Worm (Caenorhabditis elegans) whole organism, L1 larva: ENCODE results near the gene C34C12.9.
"Not testable (repeated sequence)": the region's sequence is repeated elsewhere in the genome, so short reads cannot be mapped to it uniquely, and the experiment has no call there.

ENCODE experiments used
- C34B4.2 ChIP-seq: sonication (generic microtip); optimal IDR thresholded peaks from 2 replicates; lab custom pipeline; 2017; ENCODE audit warnings: mild to moderate bottlenecking, missing genetic modification characterization, missing compliant biosample characterization
- F16B12.6 ChIP-seq: fragments of 150-350 bp; optimal IDR thresholded peaks from 2 replicates; lab custom pipeline; 2014; ENCODE audit warnings: missing biosample characterization, missing genetic modification characterization
- Y116A8C.19 ChIP-seq: sonication (generic microtip); optimal IDR thresholded peaks from 2 replicates; lab custom pipeline; 2016; ENCODE audit warnings: missing compliant biosample characterization, missing genetic modification characterization, borderline replicate concordance
- aha-1 ChIP-seq: fragments of 150-350 bp; optimal IDR thresholded peaks from 2 replicates; lab custom pipeline; 2014; ENCODE audit warnings: missing biosample characterization, missing genetic modification characterization
- alr-1 ChIP-seq: fragments of 200-800 bp; sonication (Bioruptor generic); optimal IDR thresholded peaks from 2 replicates; lab custom pipeline; 2018; ENCODE audit warnings: borderline replicate concordance, mild to moderate bottlenecking, missing genetic modification characterization, missing compliant biosample characterization
- ama-1 ChIP-seq: fragments of 150-350 bp; optimal IDR thresholded peaks from 2 replicates; lab custom pipeline; 2014
- ceh-8 ChIP-seq: fragments of 200-800 bp; sonication (Bioruptor generic); optimal IDR thresholded peaks from 2 replicates; lab custom pipeline; 2018; ENCODE audit warnings: mild to moderate bottlenecking, missing genetic modification characterization, moderate library complexity, missing compliant biosample characterization
- ceh-90 ChIP-seq: sonication (generic microtip); optimal IDR thresholded peaks from 2 replicates; lab custom pipeline; 2016; ENCODE audit warnings: missing genetic modification characterization, missing compliant biosample characterization
- ces-1 ChIP-seq: fragments of 150-350 bp; optimal IDR thresholded peaks from 2 replicates; lab custom pipeline; 2014; ENCODE audit warnings: missing biosample characterization, missing genetic modification reagents, missing genetic modification characterization
- efl-1 ChIP-seq, 4 experiments: fragments of 150-350 bp; optimal IDR thresholded peaks in 3 of 4; peaks in 1 of 4; 1 replicate in 1 of 4; 2 replicates in 3 of 4; lab custom pipeline; 2014; ENCODE audit warnings: missing biosample characterization in 2 of 4, missing genetic modification characterization in 2 of 4, missing genetic modification reagents in 2 of 4
- egl-13 ChIP-seq: sonication (generic microtip); optimal IDR thresholded peaks from 2 replicates; lab custom pipeline; 2016; ENCODE audit warnings: missing genotype, missing genetic modification reagents, missing genetic modification characterization, missing compliant biosample characterization
- fkh-10 ChIP-seq: sonication (generic microtip); optimal IDR thresholded peaks from 2 replicates; lab custom pipeline; 2017; ENCODE audit warnings: missing biosample characterization, missing genetic modification reagents, missing genetic modification characterization
- fkh-8 ChIP-seq: sonication (generic microtip); optimal IDR thresholded peaks from 2 replicates; lab custom pipeline; 2016; ENCODE audit warnings: mild to moderate bottlenecking, missing genetic modification characterization, missing compliant biosample characterization
- irx-1 ChIP-seq: sonication (generic microtip); optimal IDR thresholded peaks from 2 replicates; lab custom pipeline; 2016; ENCODE audit warnings: missing genetic modification characterization, missing compliant biosample characterization
- isw-1 ChIP-seq: fragments of 200-800 bp; sonication (Bioruptor generic); IDR thresholded peaks from 2 replicates; pipeline ENCODE4 v1.3.6; 2022; ENCODE audit warnings: missing genetic modification characterization, missing compliant biosample characterization
- lin-15B ChIP-seq: fragments of 150-350 bp; sonication (generic microtip); optimal IDR thresholded peaks from 3 replicates; lab custom pipeline; 2014; ENCODE audit warnings: missing biosample characterization, missing genetic modification characterization
- lsy-2 ChIP-seq, 2 experiments: fragments of 150-350 bp; optimal IDR thresholded peaks; 2 replicates each; lab custom pipeline; 2014; ENCODE audit warnings: missing biosample characterization in 2 of 2, missing genetic modification characterization in 2 of 2
- mep-1 ChIP-seq: fragments of 150-350 bp; optimal IDR thresholded peaks from 2 replicates; lab custom pipeline; 2014; ENCODE audit warnings: missing biosample characterization, missing genetic modification characterization
- nhr-12 ChIP-seq: sonication (generic microtip); optimal IDR thresholded peaks from 2 replicates; lab custom pipeline; 2017; ENCODE audit warnings: missing biosample characterization, missing genetic modification characterization
- nhr-20 ChIP-seq: sonication (generic microtip); optimal IDR thresholded peaks from 2 replicates; lab custom pipeline; 2016; ENCODE audit warnings: mild to moderate bottlenecking, missing genetic modification characterization, missing compliant biosample characterization
- nhr-237 ChIP-seq: fragments of 150-350 bp; optimal IDR thresholded peaks from 2 replicates; lab custom pipeline; 2014; ENCODE audit warnings: missing biosample characterization, missing genetic modification characterization
- nhr-28 ChIP-seq: fragments of 150-350 bp; optimal IDR thresholded peaks from 2 replicates; lab custom pipeline; 2014; ENCODE audit warnings: missing biosample characterization, missing genetic modification characterization
- nhr-47 ChIP-seq: sonication (generic microtip); optimal IDR thresholded peaks from 2 replicates; lab custom pipeline; 2016; ENCODE audit warnings: mild to moderate bottlenecking, missing genetic modification characterization, moderate library complexity, missing compliant biosample characterization
- nhr-85 ChIP-seq: sonication (generic microtip); peaks from one replicate; lab custom pipeline; 2016; ENCODE audit warnings: missing genetic modification characterization, inconsistent platforms, missing compliant biosample characterization
- pqm-1 ChIP-seq: sonication (generic microtip); optimal IDR thresholded peaks from 3 replicates; lab custom pipeline; 2017; ENCODE audit warnings: missing biosample characterization, missing genetic modification characterization
- rnt-1 ChIP-seq: sonication (generic microtip); optimal IDR thresholded peaks from 2 replicates; lab custom pipeline; 2016; ENCODE audit warnings: mild to moderate bottlenecking, missing genetic modification characterization, moderate library complexity, missing compliant biosample characterization
- skn-1 ChIP-seq: fragments of 150-350 bp; optimal IDR thresholded peaks from 2 replicates; lab custom pipeline; 2014; ENCODE audit warnings: missing biosample characterization, missing genetic modification characterization
- snpc-4 ChIP-seq: fragments of 150-350 bp; optimal IDR thresholded peaks from 2 replicates; lab custom pipeline; 2014; ENCODE audit warnings: missing biosample characterization, missing genetic modification characterization
- sox-4 ChIP-seq: sonication (generic microtip); optimal IDR thresholded peaks from 2 replicates; lab custom pipeline; 2016; ENCODE audit warnings: missing genetic modification characterization, missing compliant biosample characterization
- sup-37 ChIP-seq: fragments of 200-800 bp; sonication (Bioruptor generic); optimal IDR thresholded peaks from 2 replicates; lab custom pipeline; 2018; ENCODE audit warnings: mild to moderate bottlenecking, missing genetic modification characterization, missing compliant biosample characterization
- swsn-7 ChIP-seq: sonication (generic microtip); optimal IDR thresholded peaks from 2 replicates; lab custom pipeline; 2016; ENCODE audit warnings: missing genetic modification characterization, missing compliant biosample characterization
- vab-15 ChIP-seq: sonication (generic microtip); optimal IDR thresholded peaks from 2 replicates; lab custom pipeline; 2017; ENCODE audit warnings: missing genotype, mild to moderate bottlenecking, missing genetic modification characterization, missing compliant biosample characterization
- zag-1 ChIP-seq: fragments of 150-350 bp; optimal IDR thresholded peaks from 2 replicates; lab custom pipeline; 2014; ENCODE audit warnings: missing biosample characterization, missing genetic modification characterization

The C34C12.9 gene

DNA sequence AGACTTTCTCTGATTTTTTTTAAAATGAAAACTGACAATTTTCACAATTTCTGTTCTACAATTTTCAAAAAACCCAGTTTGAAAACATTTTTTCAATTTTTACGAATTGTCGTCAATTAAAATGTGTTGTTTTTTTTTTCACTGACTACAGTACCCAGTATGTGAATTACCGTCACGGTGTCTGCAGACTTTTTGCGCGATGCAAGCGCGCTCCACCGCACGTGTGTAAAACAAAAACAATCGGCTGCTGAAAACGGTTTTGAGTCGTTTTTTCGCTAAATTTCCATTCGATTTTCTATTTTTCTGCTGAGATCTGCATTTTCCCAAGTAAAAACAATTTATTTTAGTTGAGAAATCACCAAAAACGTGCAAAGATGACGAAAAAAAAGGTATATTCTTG lies 19.1 kb downstream of the C34C12.9 start (continued):
- TF ChIP-seq pqm-1 (tag; lab: Kevin White, UChicago) (no peak), fkh-8 (tag; lab: Kevin White, UChicago) (peak; percentile 99), Y116A8C.19 (tag; lab: Kevin White, UChicago) (peak; percentile 62), nhr-237 (tag; lab: Kevin White, UChicago) (peak; percentile 96), vab-15 (tag; lab: Kevin White, UChicago) (peak; percentile 96), lin-15B (tag; lab: Kevin White, UChicago) (peak; percentile 99), snpc-4 (peak; percentile 89)

DNA sequence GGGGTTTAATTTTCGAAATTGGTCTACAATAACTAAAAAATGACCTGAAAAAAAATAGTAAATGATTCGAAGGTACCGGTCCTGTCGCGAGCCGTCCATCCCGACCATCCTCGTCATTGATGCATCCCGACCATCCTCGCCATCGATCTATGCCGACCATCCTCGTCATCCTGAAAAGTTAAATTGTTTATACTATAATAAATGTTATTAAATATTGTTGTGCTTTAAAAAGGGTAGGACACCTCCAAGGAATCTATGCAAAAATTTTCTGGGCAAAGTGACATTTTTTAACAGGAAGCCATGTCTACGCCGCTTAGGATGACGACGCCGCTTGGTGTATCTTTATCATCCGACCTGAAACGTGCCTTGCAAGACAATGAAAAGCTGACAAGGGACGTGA lies 21.3 kb downstream of the C34C12.9 start, which contains the start of gene C34C12.1:
C34C12.1 (plus strand) TSS at position 301 of the 400 bp plus-strand sequence.
- not testable (repeated sequence) for TF ChIP-seq nhr-28 (tag; lab: Kevin White, UChicago); isw-1 (GFP tag; lab: Robert Waterston, UW); sox-4 (tag; lab: Kevin White, UChicago)

DNA sequence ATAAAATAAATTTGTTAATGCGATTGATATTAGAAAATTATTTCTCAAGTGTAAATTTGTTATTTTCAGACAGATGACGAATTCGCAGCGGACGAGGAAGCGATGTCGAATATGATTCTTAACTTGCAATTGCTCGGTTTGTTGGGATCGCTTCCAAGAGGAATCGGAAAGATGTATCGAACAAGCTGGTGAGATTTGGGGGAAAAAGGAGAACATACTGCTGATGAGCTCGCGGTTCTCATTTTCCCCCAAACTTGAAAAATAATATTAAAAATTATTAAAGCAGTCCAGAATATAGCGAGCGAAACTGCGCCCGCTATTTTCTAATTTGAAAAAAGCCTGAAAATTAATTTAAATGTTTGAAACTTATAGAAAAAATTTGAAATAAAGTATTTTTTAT lies 21.8 kb downstream of the C34C12.9 start, which contains the start of gene C34C12.2:
C34C12.2 (plus strand) TSS at position 301 of the 400 bp plus-strand sequence.
- TF ChIP-seq ceh-8 (GFP tag; lab: Kevin White, UChicago); efl-1 (optimal IDR thresholded peaks at IDR 0.05; lab: Kevin White, UChicago); efl-1 (GFP tag; optimal IDR thresholded peaks at IDR 0.05 in 1 of 2; lab: Kevin White, UChicago); fkh-10: not testable (repeated sequence)

DNA sequence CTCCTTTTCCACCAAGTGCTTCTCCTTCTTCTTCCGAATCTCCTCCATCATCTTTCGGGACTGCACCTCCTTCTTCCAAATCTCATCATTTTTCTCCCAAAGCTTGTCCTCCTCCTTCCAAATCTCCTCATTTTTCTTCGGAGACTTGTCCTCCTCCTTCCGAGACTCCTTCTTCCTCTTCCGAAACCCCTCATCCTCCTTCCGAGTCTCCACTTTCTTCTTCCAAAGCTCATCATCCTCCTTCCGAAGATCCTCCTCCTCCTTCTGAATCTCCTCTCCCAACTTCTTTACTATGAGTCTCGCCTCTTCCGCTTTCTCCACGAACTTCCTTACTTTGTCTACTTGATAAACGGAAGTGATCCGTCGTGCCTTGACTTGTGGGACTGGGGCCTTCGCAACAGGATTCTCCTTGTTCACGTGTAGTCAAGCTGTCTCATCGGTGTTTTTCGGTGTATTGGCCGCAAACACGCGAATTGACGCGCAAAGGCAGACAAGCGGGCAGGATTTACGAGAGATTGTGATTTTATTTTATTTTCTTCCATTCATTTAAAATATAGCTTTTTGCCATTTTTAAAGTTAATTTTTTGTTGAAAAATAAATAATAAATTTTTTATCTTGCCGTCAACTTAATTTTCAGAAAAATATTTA lies 22.6 kb downstream of the C34C12.9 start, which contains the start of the genes K01A11.3 and C34C12.12:
K01A11.3 (minus strand) TSS at position 51 of the 648 bp plus-strand sequence.
C34C12.12 (plus strand) TSS at position 632 of the 648 bp plus-strand sequence.
- TF ChIP-seq F16B12.6 (tag; lab: Kevin White, UChicago) (peak; percentile 65), nhr-237 (tag; lab: Kevin White, UChicago) (no peak), ceh-90 (tag; lab: Kevin White, UChicago) (no peak), C34B4.2 (tag; lab: Kevin White, UChicago) (no peak), ama-1 (lab: Kevin White, UChicago) (no peak), efl-1 (optimal IDR thresholded peaks at IDR 0.05; lab: Kevin White, UChicago) (peak in 1 of 2 experiments; percentile 22), efl-1 (GFP tag; optimal IDR thresholded peaks at IDR 0.05 in 1 of 2; lab: Kevin White, UChicago) (peak in 1 of 2 experiments; percentile 9), sup-37 (GFP tag; lab: Kevin White, UChicago) (no peak), skn-1 (tag; lab: Kevin White, UChicago) (no peak), alr-1 (tag; lab: Kevin White, UChicago) (no peak), aha-1 (tag; lab: Kevin White, UChicago) (no peak), swsn-7 (tag; lab: Kevin White, UChicago) (no peak), nhr-85 (tag; lab: Kevin White, UChicago) (no peak), nhr-47 (tag; lab: Kevin White, UChicago) (no peak), irx-1 (tag; lab: Kevin White, UChicago) (no peak), egl-13 (tag; lab: Kevin White, UChicago) (no peak), nhr-20 (no peak), rnt-1 (tag; lab: Kevin White, UChicago) (no peak), ces-1 (GFP tag; lab: Kevin White, UChicago) (no peak), nhr-12 (tag; lab: Kevin White, UChicago) (no peak), vab-15 (tag; lab: Kevin White, UChicago) (no peak), mep-1 (no peak), zag-1 (tag; lab: Kevin White, UChicago) (no peak), lsy-2 (tag; optimal IDR thresholded peaks at IDR 0.05; lab: Kevin White, UChicago) (peak in 1 of 2 experiments; percentile 26), fkh-10 (no peak)
